Fruit fly (Drosophila melanogaster): ENCODE data around the gene CG15641.

DNA sequence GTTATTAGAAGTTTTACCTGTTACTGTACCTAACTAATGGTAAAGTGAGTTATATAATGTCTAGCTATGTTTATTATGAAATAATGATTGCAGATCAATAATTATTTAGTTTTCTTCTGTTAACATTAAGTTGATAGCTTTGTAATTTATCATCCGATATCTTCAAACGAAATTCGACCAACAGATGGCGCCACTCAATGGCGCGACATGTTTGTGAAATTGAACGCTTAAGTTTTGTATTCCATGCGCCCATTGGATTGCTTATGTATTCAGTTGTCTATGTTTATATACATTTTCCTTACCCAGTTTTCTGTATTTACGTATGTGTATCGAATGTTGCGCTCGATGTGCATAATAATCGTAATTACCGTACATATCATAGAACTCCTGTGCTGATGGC lies 22.8 kb downstream of the CG15641 start:
- TF ChIP-seq CTCF (optimal IDR thresholded peaks at IDR 0.05) (peak; percentile 73 to 81), CG8478 (optimal IDR thresholded peaks at IDR 0.05) (no peak)
